Worm (Caenorhabditis elegans) whole organism, mixed stage, embryonic: ENCODE measurements around the gene dod-22.

Experiments used
- blmp-1 ChIP-seq: fragments of 150-350 bp; optimal IDR thresholded peaks from 2 replicates; lab custom pipeline; 2014; ENCODE audit warnings: missing biosample characterization, missing genetic modification characterization
- ceh-39 ChIP-seq: fragments of 150-350 bp; optimal IDR thresholded peaks from 2 replicates; lab custom pipeline; 2014; ENCODE audit warnings: missing biosample characterization, missing genetic modification characterization
- flh-1 ChIP-seq: fragments of 200-800 bp; sonication (Bioruptor generic); optimal IDR thresholded peaks from 2 replicates; lab custom pipeline; 2018; ENCODE audit warnings: mild to moderate bottlenecking, missing genetic modification characterization, moderate library complexity, missing compliant biosample characterization
- hlh-1 ChIP-seq: fragments of 150-350 bp; optimal IDR thresholded peaks from 2 replicates; lab custom pipeline; 2014; ENCODE audit warnings: missing biosample characterization, missing genetic modification reagents, missing genetic modification characterization
- lin-13 ChIP-seq: fragments of 150-350 bp; optimal IDR thresholded peaks from 2 replicates; lab custom pipeline; 2014; ENCODE audit warnings: missing biosample characterization, missing genetic modification characterization
- lsy-2 ChIP-seq: fragments of 150-350 bp; optimal IDR thresholded peaks from 2 replicates; lab custom pipeline; 2014; ENCODE audit warnings: missing biosample characterization, missing genetic modification characterization
- mab-5 ChIP-seq: fragments of 150-350 bp; optimal IDR thresholded peaks from 2 replicates; lab custom pipeline; 2014; ENCODE audit warnings: missing biosample characterization, missing genetic modification characterization
- mep-1 ChIP-seq: fragments of 150-350 bp; optimal IDR thresholded peaks from 2 replicates; lab custom pipeline; 2017; ENCODE audit warnings: missing biosample characterization, missing genetic modification reagents, missing genetic modification characterization, inconsistent platforms
- mls-2 ChIP-seq: sonication (generic microtip); optimal IDR thresholded peaks from 2 replicates; lab custom pipeline; 2016; ENCODE audit warnings: mild to moderate bottlenecking, missing genetic modification characterization, moderate library complexity, missing compliant biosample characterization
- nhr-237 ChIP-seq: fragments of 150-350 bp; optimal IDR thresholded peaks from 2 replicates; lab custom pipeline; 2014; ENCODE audit warnings: missing biosample characterization, missing genetic modification characterization
- nhr-76 ChIP-seq: sonication (generic microtip); optimal IDR thresholded peaks from 2 replicates; lab custom pipeline; 2017; ENCODE audit warnings: missing biosample characterization, missing genetic modification characterization
- pha-4 ChIP-seq: fragments of 150-350 bp; optimal IDR thresholded peaks from 2 replicates; lab custom pipeline; 2018; ENCODE audit warnings: missing biosample characterization, missing genetic modification reagents, missing genetic modification characterization
- unc-120 ChIP-seq: sonication (generic microtip); optimal IDR thresholded peaks from 2 replicates; lab custom pipeline; 2017; ENCODE audit warnings: missing genetic modification characterization, missing compliant biosample characterization; ENCODE audit not compliant: poor library complexity, severe bottlenecking

DNA sequence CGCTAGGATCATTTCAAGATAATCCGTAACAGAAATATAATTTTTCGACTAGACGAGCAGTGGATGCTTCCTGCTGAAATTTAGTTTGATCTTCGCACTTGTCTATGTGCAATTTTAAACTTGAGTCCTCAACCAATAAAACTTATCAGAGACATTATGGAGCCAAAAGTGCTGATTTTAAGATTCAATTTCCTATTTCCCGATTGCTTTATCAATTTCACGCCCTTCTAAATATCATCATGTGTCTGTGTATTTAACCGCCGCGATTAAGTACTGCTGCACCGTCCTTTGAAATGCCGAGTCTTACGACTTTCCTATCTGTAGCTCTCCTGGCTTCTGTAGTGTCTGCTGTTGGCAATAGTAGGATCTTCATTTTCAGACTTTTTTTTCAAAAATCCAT, 44.1 kb upstream of the dod-22 start, which contains the start of gene C32H11.4:
- TF ChIP-seq ceh-39 (no peak), lin-13 (tag; lab: Kevin White, UChicago) (no peak), hlh-1 (tag; lab: Kevin White, UChicago) (no peak), mep-1 (tag; lab: Kevin White, UChicago) (no peak), unc-120 (tag; lab: Kevin White, UChicago) (no peak), lsy-2 (tag; lab: Kevin White, UChicago) (no peak), mls-2 (no peak), nhr-237 (tag; lab: Kevin White, UChicago) (no peak), pha-4 (tag; lab: Kevin White, UChicago) (no peak), flh-1 (GFP tag; lab: Kevin White, UChicago) (no peak), mab-5 (no peak), nhr-76 (no peak), blmp-1 (tag; lab: Kevin White, UChicago) (no peak)
